Worm (Caenorhabditis elegans): Measurements from ENCODE around the gene W02H3.3.

DNA sequence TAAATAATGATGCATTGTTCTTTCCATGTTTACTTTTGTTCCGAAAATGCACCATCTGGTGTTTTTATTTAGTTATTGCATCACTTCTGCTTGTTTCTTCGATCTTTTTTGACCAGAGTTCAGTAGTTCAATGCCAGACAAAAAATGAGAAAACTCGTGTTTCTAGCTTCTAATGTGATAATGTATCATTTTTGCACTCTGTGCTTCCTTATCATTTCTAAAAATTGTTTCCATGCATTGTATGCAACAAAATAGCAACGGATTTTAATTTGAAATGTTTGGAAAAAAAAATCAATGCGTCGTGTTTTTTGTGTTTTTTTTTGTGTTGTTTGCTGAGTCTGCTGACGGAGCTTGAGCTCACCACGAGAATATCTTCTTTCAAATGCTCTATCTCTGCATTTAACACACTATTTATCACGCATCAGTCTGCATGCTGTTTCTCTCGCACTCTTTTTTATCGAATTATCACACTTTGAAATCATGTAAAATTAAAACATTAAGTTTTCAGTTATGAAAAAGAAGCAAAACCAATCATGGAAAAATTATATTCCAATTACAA lies 17.7 kb downstream of the W02H3.3 start, which contains the start of gene sulp-7:
- TF ChIP-seq nhr-12 (tag; optimal IDR thresholded peaks at IDR 0.05) = no peak
- no peak for TF ChIP-seq jun-1 (tag; optimal IDR thresholded peaks at IDR 0.05)
- TF ChIP-seq fkh-10 (GFP tag; optimal IDR thresholded peaks at IDR 0.05) = no peak
- TF ChIP-seq nhr-11 (tag; optimal IDR thresholded peaks at IDR 0.05) = no peak
- TF ChIP-seq lsy-12 (tag; optimal IDR thresholded peaks at IDR 0.05) = no peak
- no peak for TF ChIP-seq nhr-237 (tag; optimal IDR thresholded peaks at IDR 0.05)
- peak; percentile 23 for TF ChIP-seq pha-4 (tag; optimal IDR thresholded peaks at IDR 0.05)
